Worm (Caenorhabditis elegans): ENCODE data around the gene B0286.1.

Gene B0286.1

ce11 chrII:4417333-4417732, 39.0 kb downstream of the B0286.1 start, which contains the start of gene sod-5:
Gene sod-5 (plus strand): TSS chrII:4417633.
- TF ChIP-seq pbrm-1 (GFP tag; IDR thresholded peaks at IDR 0.05), result no peak
- TF ChIP-seq hmg-20 (GFP tag; IDR thresholded peaks at IDR 0.05), result no peak
- TF ChIP-seq Y53F4B.3 (GFP tag; IDR thresholded peaks at IDR 0.05), result no peak

- TF ChIP-seq C06A6.2 (GFP tag; conservative IDR thresholded peaks at IDR 0.05) (no peak), Y95B8A.8 (GFP tag; IDR thresholded peaks at IDR 0.05) (0 out of 2 replicates have a peak, but pooled peaks have one; percentile 28)
Measured at ce11 chrII:4419956-4420355, 41.7 kb downstream of the B0286.1 start, which contains the start of gene bpnt-1. Gene bpnt-1 (plus strand): TSS chrII:4420256.

- TF ChIP-seq madf-6 (GFP tag; IDR thresholded peaks at IDR 0.05), result peak; percentile 46; the same call in 1 of the 2 replicates
- TF ChIP-seq C06A6.2 (GFP tag; conservative IDR thresholded peaks at IDR 0.05), result no peak
- peak; percentile 5 for TF ChIP-seq lsl-1 (GFP tag; optimal IDR thresholded peaks at IDR 0.05)
- no peak for TF ChIP-seq ceh-79 (tag; optimal IDR thresholded peaks at IDR 0.05)
- TF ChIP-seq Y53F4B.3 (GFP tag; IDR thresholded peaks at IDR 0.05), result no peak
Measured at ce11 chrII:4424807-4425206, 46.5 kb downstream of the B0286.1 start, which contains the start of the genes dcaf-13 and toe-1. Gene dcaf-13 (minus strand): TSS chrII:4424902. Gene toe-1 (plus strand): TSS chrII:4425167.

ce11 chrII:4428121-4428520, 49.8 kb downstream of the B0286.1 start:
- TF ChIP-seq lin-54 (GFP tag; optimal IDR thresholded peaks at IDR 0.05) (no peak), F52B5.7 (tag; optimal IDR thresholded peaks at IDR 0.05) (no peak), ztf-25 (GFP tag; IDR thresholded peaks at IDR 0.05) (no peak), him-1 (tag; optimal IDR thresholded peaks at IDR 0.05) (no peak), madf-8 (GFP tag; conservative IDR thresholded peaks at IDR 0.05) (0 out of 2 replicates have a peak, but pooled peaks have one; percentile 11), bed-2 (GFP tag; IDR thresholded peaks at IDR 0.05) (no peak), ama-1 (optimal IDR thresholded peaks at IDR 0.05) (no peak), ama-1 (GFP tag; optimal IDR thresholded peaks at IDR 0.05) (no peak), let-526 (GFP tag; IDR thresholded peaks at IDR 0.05) (no peak), cebp-2 (GFP tag; IDR thresholded peaks at IDR 0.05) (0 out of 2 replicates have a peak, but pooled peaks have one; percentile 36), zfh-2 (GFP tag; conservative IDR thresholded peaks at IDR 0.05) (0 out of 2 replicates have a peak, but pooled peaks have one; percentile 35), K11D2.4 (GFP tag; IDR thresholded peaks at IDR 0.05) (no peak), bed-1 (GFP tag; IDR thresholded peaks at IDR 0.05) (no peak), ceh-27 (GFP tag; optimal IDR thresholded peaks at IDR 0.05) (no peak), let-607 (tag; optimal IDR thresholded peaks at IDR 0.05) (no peak), lir-1 (GFP tag; conservative IDR thresholded peaks at IDR 0.05) (no peak)

ce11 chrII:4433146-4433545, 54.9 kb downstream of the B0286.1 start, which contains the start of gene nhr-109:
Gene nhr-109 (plus strand): TSS chrII:4433367.
- no peak for TF ChIP-seq lin-35 (GFP tag; optimal IDR thresholded peaks at IDR 0.05)
- peak; percentile 39 for TF ChIP-seq nhr-80 (tag; optimal IDR thresholded peaks at IDR 0.05)

ce11 chrII:4434278-4434677, 56.0 kb downstream of the B0286.1 start:
- no peak for TF ChIP-seq ceh-100 (GFP tag; IDR thresholded peaks at IDR 0.05)
- TF ChIP-seq K12H6.12 (tag; optimal IDR thresholded peaks at IDR 0.05), result no peak
- no peak for TF ChIP-seq lsy-27 (tag; optimal IDR thresholded peaks at IDR 0.05; ENCODE audit: borderline replicate concordance, insufficient read depth)
- no peak for TF ChIP-seq madf-10 (tag; optimal IDR thresholded peaks at IDR 0.05)
- no peak for TF ChIP-seq nfya-2 (GFP tag; IDR thresholded peaks at IDR 0.05)
- no peak for TF ChIP-seq ztf-3 (GFP tag; optimal IDR thresholded peaks at IDR 0.05)
- no peak for TF ChIP-seq attf-6 (GFP tag; IDR thresholded peaks at IDR 0.05)
- TF ChIP-seq F39B2.1 (GFP tag; IDR thresholded peaks at IDR 0.05), result no peak

All from whole organism, young adult.